Worm (Caenorhabditis elegans): Measurements from ENCODE around the gene emg-1.

DNA sequence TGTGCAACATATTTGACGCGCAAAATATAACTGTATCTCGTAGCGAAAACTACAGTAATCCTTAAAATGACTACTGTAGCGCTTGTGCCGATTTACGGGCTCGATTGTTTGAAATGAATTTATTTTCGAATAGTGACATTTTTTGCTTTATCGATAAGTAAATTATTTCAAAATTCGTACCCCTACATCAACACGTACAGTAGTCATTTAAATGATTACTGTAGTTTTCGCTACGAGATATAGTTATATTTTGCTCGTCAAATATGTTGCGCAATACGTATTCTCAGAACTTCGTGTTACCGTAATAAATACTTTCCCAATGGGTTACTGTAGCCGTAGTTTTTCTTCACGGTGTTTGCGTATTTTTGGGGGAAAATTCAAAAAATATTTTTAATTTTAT, 3.5 kb downstream of the emg-1 start:
- TF ChIP-seq pes-1 (GFP tag; IDR thresholded peaks at IDR 0.05) (no peak), hnd-1 (tag; optimal IDR thresholded peaks at IDR 0.05) (no peak), hmg-4 (GFP tag; optimal IDR thresholded peaks at IDR 0.05) (no peak), ceh-36 (tag; optimal IDR thresholded peaks at IDR 0.05) (no peak), ama-1 (optimal IDR thresholded peaks at IDR 0.05) (no peak), tbx-11 (GFP tag; IDR thresholded peaks at IDR 0.05) (no peak), sea-1 (GFP tag; conservative IDR thresholded peaks at IDR 0.05) (no peak), flt-1 (GFP tag; IDR thresholded peaks at IDR 0.05) (no peak), scrt-1 (GFP tag; IDR thresholded peaks at IDR 0.05) (no peak), F13C5.2 (tag; optimal IDR thresholded peaks at IDR 0.05) (no peak)

Measured in whole organism, early embryonic.